Worm (Caenorhabditis elegans): ENCODE measurements around the gene cyp-33C12.

The cyp-33C12 gene

DNA sequence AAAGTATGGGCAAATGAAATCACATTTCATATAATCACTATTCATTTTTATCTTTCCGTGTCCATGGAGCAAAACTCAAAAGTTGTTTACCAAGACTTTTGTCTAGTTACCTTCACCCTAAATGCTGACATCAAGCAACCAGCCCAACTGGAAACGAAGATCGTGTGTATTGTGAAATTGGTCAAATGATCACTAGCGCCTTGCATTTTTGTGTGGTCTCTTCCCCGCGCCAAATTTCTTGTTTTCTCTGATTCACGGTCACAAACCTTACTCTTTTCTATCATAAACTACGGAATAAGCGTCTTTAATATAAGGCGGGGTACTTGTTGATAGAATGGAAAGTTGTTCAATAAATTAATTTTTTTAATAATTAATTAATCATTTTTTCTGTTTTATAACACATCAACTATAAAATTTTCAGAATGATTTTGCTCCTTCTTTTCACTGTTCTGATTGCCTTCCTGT, 46.0 kb upstream of the cyp-33C12 start, which contains the start of gene cyp-33C7 (continued):
- TF ChIP-seq php-3 (GFP tag; IDR thresholded peaks at IDR 0.05) (no peak), ceh-20 (GFP tag; IDR thresholded peaks at IDR 0.05) (no peak), skn-1 (tag; optimal IDR thresholded peaks at IDR 0.05) (no peak), nhr-41 (GFP tag; IDR thresholded peaks at IDR 0.05) (no peak), dmd-6 (GFP tag; IDR thresholded peaks at IDR 0.05) (peak; percentile 85), snpc-1.2 (GFP tag; IDR thresholded peaks at IDR 0.05) (no peak), hif-1 (tag; optimal IDR thresholded peaks at IDR 0.05) (peak in 1 of 2 experiments; percentile 1), F37D6.2 (tag; optimal IDR thresholded peaks at IDR 0.05) (no peak), daf-8 (GFP tag; IDR thresholded peaks at IDR 0.05) (no peak), nhr-237 (tag; optimal IDR thresholded peaks at IDR 0.05) (no peak), lin-39 (tag; optimal IDR thresholded peaks at IDR 0.05) (no peak), aha-1 (tag) (peak; percentile 45), unc-130 (GFP tag; optimal IDR thresholded peaks at IDR 0.05) (no peak), spr-1 (tag; optimal IDR thresholded peaks at IDR 0.05) (no peak), ceh-28 (tag; optimal IDR thresholded peaks at IDR 0.05) (no peak), arid-1 (GFP tag; conservative IDR thresholded peaks at IDR 0.05) (no peak), dpl-1 (GFP tag; optimal IDR thresholded peaks at IDR 0.05) (peak; percentile 15), saeg-2 (GFP tag; IDR thresholded peaks at IDR 0.05) (no peak), mxl-2 (GFP tag; conservative IDR thresholded peaks at IDR 0.05) (no peak), ceh-32 (tag; optimal IDR thresholded peaks at IDR 0.05; ENCODE audit: poor library complexity) (no peak)

DNA sequence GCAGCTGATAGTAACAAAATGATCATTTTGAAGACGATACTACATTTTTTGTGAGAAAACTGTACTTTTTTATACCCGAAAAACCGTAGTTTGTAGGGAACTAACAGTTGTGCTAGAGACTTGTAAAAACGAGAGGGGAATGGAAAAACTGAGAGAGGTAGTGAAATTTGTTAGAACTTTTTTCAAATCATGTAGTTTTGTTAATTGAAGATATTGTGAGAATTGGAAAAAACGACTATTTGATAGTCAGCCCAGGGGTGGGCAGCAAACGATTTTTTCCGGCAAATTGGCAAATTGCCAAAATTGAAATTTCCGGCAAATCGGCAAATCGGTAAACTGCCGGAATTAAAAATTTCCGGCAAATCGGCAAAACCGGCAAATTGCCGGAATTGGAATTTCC, 45.1 kb upstream of the cyp-33C12 start, which contains the start of gene cyp-33C6:
TSS of gene cyp-33C6 (minus strand) at position 101 of the 400 bp plus-strand sequence.
- TF ChIP-seq Y75B8A.6 (GFP tag; IDR thresholded peaks at IDR 0.05) (no peak), D1046.2 (GFP tag; IDR thresholded peaks at IDR 0.05) (no peak), F44E2.7 (GFP tag; IDR thresholded peaks at IDR 0.05) (no peak), R02D3.7 (tag; optimal IDR thresholded peaks at IDR 0.05) (no peak), nhr-237 (tag; optimal IDR thresholded peaks at IDR 0.05) (no peak), aha-1 (tag) (no peak), mdl-1 (tag; optimal IDR thresholded peaks at IDR 0.05) (no peak), dmd-6 (GFP tag; IDR thresholded peaks at IDR 0.05) (no peak), zag-1 (tag; optimal IDR thresholded peaks at IDR 0.05) (no peak), dmd-9 (GFP tag; IDR thresholded peaks at IDR 0.05) (no peak), hlh-30 (tag; optimal IDR thresholded peaks at IDR 0.05; ENCODE audit: insufficient read depth) (no peak)

DNA sequence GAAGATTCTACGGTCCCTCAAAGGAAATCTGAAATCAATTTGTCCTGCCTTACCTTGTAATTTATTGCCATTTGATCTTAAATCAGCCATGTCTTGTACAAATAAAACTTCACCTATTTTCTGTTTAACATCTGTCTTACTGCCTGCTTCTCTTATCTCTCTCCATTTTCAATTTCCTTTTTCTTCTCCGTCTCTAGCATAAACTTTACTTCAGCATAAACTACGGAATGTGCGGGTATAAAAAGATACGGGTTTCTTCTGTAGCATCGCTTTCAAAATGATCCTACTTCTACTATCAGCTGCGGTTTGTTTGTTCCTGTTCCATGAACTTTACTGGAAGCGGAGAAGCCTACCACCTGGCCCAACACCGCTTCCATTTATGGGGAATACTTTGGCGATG, 40.6 kb upstream of the cyp-33C12 start, which contains the start of gene cyp-33C5:
TSS of gene cyp-33C5 (plus strand) at position 254 of the 400 bp plus-strand sequence.
- TF ChIP-seq egl-27 (tag; optimal IDR thresholded peaks at IDR 0.05) = no peak
- TF ChIP-seq spr-1 (tag; optimal IDR thresholded peaks at IDR 0.05) = no peak
- TF ChIP-seq daf-16 (GFP tag; optimal IDR thresholded peaks at IDR 0.05) = no peak
- peak; percentile 46 for TF ChIP-seq daf-16 (tag; optimal IDR thresholded peaks at IDR 0.05)
- TF ChIP-seq zip-2 (tag; optimal IDR thresholded peaks at IDR 0.05) = no peak
- TF ChIP-seq tra-1 (GFP tag; IDR thresholded peaks at IDR 0.05) = no peak
- peak; percentile 98 for TF ChIP-seq nhr-28 (tag; optimal IDR thresholded peaks at IDR 0.05)
- TF ChIP-seq hlh-11 (tag; optimal IDR thresholded peaks at IDR 0.05) = peak; percentile 25
- TF ChIP-seq dmd-6 (GFP tag; IDR thresholded peaks at IDR 0.05) = peak; percentile 70
- no peak for TF ChIP-seq Y75B8A.6 (GFP tag; IDR thresholded peaks at IDR 0.05)
- no peak for TF ChIP-seq nhr-77 (tag; optimal IDR thresholded peaks at IDR 0.05)
- TF ChIP-seq nhr-111 (GFP tag; optimal IDR thresholded peaks at IDR 0.05) = no peak
- peak; percentile 54 for TF ChIP-seq dve-1 (tag; optimal IDR thresholded peaks at IDR 0.05; ENCODE audit: insufficient read depth)
- 0 out of 2 replicates have a peak, but pooled peaks have one; percentile 41 for TF ChIP-seq lin-1 (GFP tag; IDR thresholded peaks at IDR 0.05)
- no peak for TF ChIP-seq ceh-44 (GFP tag; IDR thresholded peaks at IDR 0.05)
- TF ChIP-seq fos-1 (tag; optimal IDR thresholded peaks at IDR 0.05) = no peak
- TF ChIP-seq ceh-32 (tag; optimal IDR thresholded peaks at IDR 0.05; ENCODE audit: poor library complexity) = no peak
- no peak for TF ChIP-seq F10B5.3 (tag; optimal IDR thresholded peaks at IDR 0.05)
- TF ChIP-seq nhr-25 (tag; optimal IDR thresholded peaks at IDR 0.05; ENCODE audit: borderline replicate concordance, insufficient read depth) = no peak
- TF ChIP-seq duxl-1 (tag; optimal IDR thresholded peaks at IDR 0.05; ENCODE audit: poor library complexity) = peak; percentile 5
- TF ChIP-seq pqm-1 (tag; optimal IDR thresholded peaks at IDR 0.05) = peak; percentile 23
- TF ChIP-seq snpc-4 (tag; optimal IDR thresholded peaks at IDR 0.05) = no peak

Measured in whole organism, L4 larva.